Fruit fly (Drosophila melanogaster) whole organism, embryonic: ENCODE data around the gene Surf1.

ENCODE experiments used
- ATbp ChIP-seq: fragments of 200-800 bp; sonication (Bioruptor generic); optimal IDR thresholded peaks from 2 replicates; lab custom pipeline; 2017; ENCODE audit warnings: missing biosample characterization, mild to moderate bottlenecking, missing genetic modification characterization, missing genetic modification reagents
- CG11085 ChIP-seq: fragments of 200-800 bp; sonication (Bioruptor generic); IDR thresholded peaks from 2 replicates; pipeline ENCODE4 v1.3.6; 2022; ENCODE audit warnings: missing biosample characterization, missing genetic modification characterization
- CG9215 ChIP-seq: fragments of 200-800 bp; sonication (Bioruptor generic); IDR thresholded peaks from 2 replicates; pipeline ENCODE4 v1.3.6; 2022; ENCODE audit warnings: missing biosample characterization, missing genetic modification characterization
- Neu2 ChIP-seq: fragments of 200-800 bp; sonication (Bioruptor generic); optimal IDR thresholded peaks from 3 replicates; lab custom pipeline; 2016; ENCODE audit warnings: missing biosample characterization, missing genetic modification characterization, borderline replicate concordance
- YL-1 ChIP-seq: fragments of 200-800 bp; sonication (Bioruptor generic); optimal IDR thresholded peaks from 3 replicates; lab custom pipeline; 2017; ENCODE audit warnings: missing biosample characterization, mild to moderate bottlenecking, missing genetic modification characterization
- ac ChIP-seq: fragments of 200-800 bp; sonication (Bioruptor generic); optimal IDR thresholded peaks from 3 replicates; lab custom pipeline; 2017; ENCODE audit warnings: missing biosample characterization, mild to moderate bottlenecking, missing genetic modification characterization
- grau ChIP-seq: fragments of 200-800 bp; optimal IDR thresholded peaks from 3 replicates; lab custom pipeline; 2019; ENCODE audit warnings: missing biosample characterization, mild to moderate bottlenecking, missing genetic modification characterization, moderate library complexity
- her ChIP-seq: fragments of 200-800 bp; sonication (Bioruptor generic); optimal IDR thresholded peaks from 2 replicates; lab custom pipeline; 2016; ENCODE audit warnings: missing biosample characterization, missing genetic modification characterization
- p53 ChIP-seq: fragments of 200-800 bp; sonication (Bioruptor generic); optimal IDR thresholded peaks from 2 replicates; lab custom pipeline; 2016; ENCODE audit warnings: missing biosample characterization, missing genetic modification characterization
- pan ChIP-seq, 4 experiments: fragments of >200 bp in 3 of 4; fragments of 200-800 bp in 1 of 4; sonication (Bioruptor generic) in 1 of 4; optimal IDR thresholded peaks in 3 of 4; IDR thresholded peaks in 1 of 4; 2 replicates each; pipeline versions ENCODE4 v1.3.6 to Lab custom; 2017 to 2022; ENCODE audit warnings: missing biosample characterization in 2 of 4, missing genetic modification characterization in 2 of 4, mixed read lengths in 1 of 4
- sima ChIP-seq: fragments of 200-800 bp; sonication (Bioruptor generic); optimal IDR thresholded peaks from 2 replicates; lab custom pipeline; 2016; ENCODE audit warnings: missing biosample characterization, missing genetic modification characterization

- TF ChIP-seq her (GFP tag; lab: Kevin White, UChicago): no peak
- no peak for TF ChIP-seq YL-1 (GFP tag; lab: Kevin White, UChicago)
- no peak for TF ChIP-seq sima (GFP tag; lab: Kevin White, UChicago)
- no peak for TF ChIP-seq pan (optimal IDR thresholded peaks at IDR 0.05; lab: Kevin White, UChicago)
- TF ChIP-seq pan (GFP tag; optimal IDR thresholded peaks at IDR 0.05 in 1 of 2, IDR thresholded peaks at IDR 0.05 in 1 of 2): no peak
- TF ChIP-seq grau (tag; lab: Kevin White, UChicago): no peak
- TF ChIP-seq CG9215 (GFP tag; lab: Robert Waterston, UW): no peak
- TF ChIP-seq ATbp (GFP tag; lab: Kevin White, UChicago): no peak
- TF ChIP-seq CG11085 (GFP tag; lab: Robert Waterston, UW): no peak
- TF ChIP-seq Neu2: no peak
- TF ChIP-seq p53: no peak
- no peak for TF ChIP-seq ac (GFP tag; lab: Kevin White, UChicago)
These were observed 32.1 kb downstream of the Surf1 start, which contains the start of gene bin for dm6 chr3L:6990288-6990687.
